Fruit fly (Drosophila melanogaster) whole organism, embryonic: Measurements from ENCODE around the gene CG4328.
A peak's percentile ranks its signal among the peaks of the same experiment; 100 is the strongest.

Source experiments
- Asciz ChIP-seq: fragments of 200-800 bp; sonication (Bioruptor generic); optimal IDR thresholded peaks from 2 replicates; lab custom pipeline; 2017; ENCODE audit warnings: missing biosample characterization, mild to moderate bottlenecking, missing genetic modification characterization, missing genetic modification reagents
- Blimp-1 ChIP-seq: fragments of 200-800 bp; sonication (Bioruptor generic); optimal IDR thresholded peaks from 3 replicates; lab custom pipeline; 2018; ENCODE audit warnings: missing biosample characterization, missing genetic modification characterization, mild to moderate bottlenecking, moderate library complexity, missing genetic modification reagents
- CG14050 ChIP-seq: fragments of 200-800 bp; sonication (Bioruptor generic); IDR thresholded peaks from 3 replicates; pipeline ENCODE4 v1.3.6; 2022; ENCODE audit warnings: missing biosample characterization, missing genetic modification characterization
- CG15073 ChIP-seq: fragments of 200-800 bp; sonication (Bioruptor generic); optimal IDR thresholded peaks from 2 replicates; lab custom pipeline; 2016; ENCODE audit warnings: missing biosample characterization, missing genetic modification characterization
- CG15269 ChIP-seq: fragments of 200-800 bp; sonication (Bioruptor generic); optimal IDR thresholded peaks from 2 replicates; lab custom pipeline; 2018; ENCODE audit warnings: missing biosample characterization, mild to moderate bottlenecking, missing genetic modification characterization, moderate library complexity
- CG1529 ChIP-seq: fragments of 200-800 bp; sonication (Bioruptor generic); optimal IDR thresholded peaks from 3 replicates; lab custom pipeline; 2018; ENCODE audit warnings: missing biosample characterization, missing genetic modification characterization
- CG15514 ChIP-seq: fragments of 200-800 bp; sonication (Bioruptor generic); optimal IDR thresholded peaks from 3 replicates; lab custom pipeline; 2017; ENCODE audit warnings: missing biosample characterization, missing genetic modification characterization, mild to moderate bottlenecking, moderate library complexity, missing genetic modification reagents
- CG17385 ChIP-seq: fragments of 200-800 bp; sonication (Bioruptor generic); optimal IDR thresholded peaks from 3 replicates; lab custom pipeline; 2018; ENCODE audit warnings: missing biosample characterization, mild to moderate bottlenecking, missing genetic modification characterization
- CG17568 ChIP-seq: fragments of 200-800 bp; sonication (Bioruptor generic); optimal IDR thresholded peaks from 2 replicates; lab custom pipeline; 2018; ENCODE audit warnings: missing biosample characterization, mild to moderate bottlenecking, missing genetic modification characterization, moderate library complexity
- CG2129 ChIP-seq: fragments of 200-800 bp; sonication (Bioruptor generic); IDR thresholded peaks from 2 replicates; pipeline ENCODE4 v1.3.6; 2022; ENCODE audit warnings: missing biosample characterization, missing genetic modification characterization; ENCODE audit not compliant: partially characterized antibody
- CG2678 ChIP-seq: fragments of 200-800 bp; sonication (Bioruptor generic); optimal IDR thresholded peaks from 3 replicates; lab custom pipeline; 2019; ENCODE audit warnings: missing biosample characterization, mild to moderate bottlenecking, missing genetic modification characterization, moderate library complexity
- CG30403 ChIP-seq: fragments of 200-800 bp; sonication (Bioruptor generic); optimal IDR thresholded peaks from 3 replicates; lab custom pipeline; 2016; ENCODE audit warnings: missing biosample characterization, missing genetic modification characterization
- CG6689 ChIP-seq: fragments of 200-800 bp; sonication (Bioruptor generic); IDR thresholded peaks from 2 replicates; pipeline ENCODE4 v1.3.6; 2022; ENCODE audit warnings: missing biosample characterization, missing genetic modification characterization
- CG7839 ChIP-seq: fragments of 200-800 bp; sonication (Bioruptor generic); optimal IDR thresholded peaks from 3 replicates; lab custom pipeline; 2018; ENCODE audit warnings: missing biosample characterization, mild to moderate bottlenecking, missing genetic modification characterization, moderate library complexity
- CG8924 ChIP-seq: fragments of 200-800 bp; optimal IDR thresholded peaks from 3 replicates; lab custom pipeline; 2019; ENCODE audit warnings: missing biosample characterization, mild to moderate bottlenecking, missing genetic modification characterization, moderate library complexity
- CG9817 ChIP-seq: fragments of 200-800 bp; sonication (Bioruptor generic); optimal IDR thresholded peaks from 2 replicates; lab custom pipeline; 2018; ENCODE audit warnings: missing biosample characterization, mild to moderate bottlenecking, missing genetic modification characterization, moderate library complexity
- Deaf1 ChIP-seq: fragments of 200-800 bp; optimal IDR thresholded peaks from 3 replicates; lab custom pipeline; 2019; ENCODE audit warnings: missing biosample characterization, mild to moderate bottlenecking, missing genetic modification characterization, moderate library complexity
- E2f1 ChIP-seq: fragments of 200-800 bp; sonication (Bioruptor generic); IDR thresholded peaks from 2 replicates; pipeline ENCODE4 v1.3.6; 2022; ENCODE audit warnings: missing biosample characterization, missing genetic modification characterization
- Gsc ChIP-seq: fragments of 200-800 bp; sonication (Bioruptor generic); IDR thresholded peaks from 2 replicates; pipeline ENCODE4 v1.3.6; 2022; ENCODE audit warnings: missing biosample characterization, missing genetic modification characterization
- HLHmδ ChIP-seq: fragments of 200-800 bp; sonication (Bioruptor generic); optimal IDR thresholded peaks from 2 replicates; lab custom pipeline; 2018; ENCODE audit warnings: missing biosample characterization, mild to moderate bottlenecking, missing genetic modification characterization, moderate library complexity
- Hmr ChIP-seq: fragments of 200-800 bp; sonication (Bioruptor generic); optimal IDR thresholded peaks from 3 replicates; lab custom pipeline; 2017; ENCODE audit warnings: mild to moderate bottlenecking, missing biosample characterization, missing genetic modification reagents, missing genetic modification characterization
- Hsf ChIP-seq: fragments of 200-800 bp; sonication (Bioruptor generic); optimal IDR thresholded peaks from 3 replicates; lab custom pipeline; 2016; ENCODE audit warnings: missing biosample characterization, missing genetic modification characterization
- Med ChIP-seq: fragments of 200-800 bp; sonication (Bioruptor generic); peaks from one replicate; lab custom pipeline; 2016; ENCODE audit warnings: missing biosample characterization, missing genetic modification characterization, mild to moderate bottlenecking, inconsistent platforms, moderate library complexity
- Meics ChIP-seq: fragments of 200-800 bp; sonication (Bioruptor generic); optimal IDR thresholded peaks from 2 replicates; lab custom pipeline; 2017; ENCODE audit warnings: missing biosample characterization, mild to moderate bottlenecking, missing genetic modification characterization
- NfI ChIP-seq: fragments of 200-800 bp; sonication (Bioruptor generic); optimal IDR thresholded peaks from 3 replicates; lab custom pipeline; 2018; ENCODE audit warnings: missing biosample characterization, mild to moderate bottlenecking, missing genetic modification characterization, moderate library complexity
- PHDP ChIP-seq: fragments of 200-800 bp; sonication (Bioruptor generic); optimal IDR thresholded peaks from 3 replicates; lab custom pipeline; 2018; ENCODE audit warnings: missing biosample characterization, mild to moderate bottlenecking, missing genetic modification characterization, moderate library complexity
- Sox102F ChIP-seq: fragments of 200-800 bp; sonication (Bioruptor generic); optimal IDR thresholded peaks from 2 replicates; lab custom pipeline; 2018; ENCODE audit warnings: missing biosample characterization, mild to moderate bottlenecking, missing genetic modification characterization, moderate library complexity
- Spps ChIP-seq: fragments of 200-800 bp; sonication (Bioruptor generic); optimal IDR thresholded peaks from 2 replicates; lab custom pipeline; 2018; ENCODE audit warnings: missing biosample characterization, mild to moderate bottlenecking, missing genetic modification characterization
- Usf ChIP-seq: fragments of 200-800 bp; sonication (Bioruptor generic); optimal IDR thresholded peaks from 2 replicates; lab custom pipeline; 2017; ENCODE audit warnings: missing genotype, missing biosample characterization, missing genetic modification characterization
- bsh ChIP-seq, 2 experiments: fragments of 200-800 bp; sonication (Bioruptor generic); optimal IDR thresholded peaks; 2 replicates each; lab custom pipeline; 2017 to 2018; ENCODE audit warnings: mild to moderate bottlenecking in 2 of 2, missing biosample characterization in 2 of 2, missing genetic modification characterization in 2 of 2, moderate library complexity in 1 of 2
- cwo ChIP-seq: fragments of 200-800 bp; sonication (Bioruptor generic); optimal IDR thresholded peaks from 3 replicates; lab custom pipeline; 2017; ENCODE audit warnings: missing biosample characterization, missing genetic modification characterization, mild to moderate bottlenecking, moderate library complexity, missing genetic modification reagents
- fd96Cb ChIP-seq: fragments of 200-800 bp; sonication (Bioruptor generic); optimal IDR thresholded peaks from 2 replicates; lab custom pipeline; 2018; ENCODE audit warnings: missing biosample characterization, mild to moderate bottlenecking, missing genetic modification characterization, moderate library complexity
- gem ChIP-seq: fragments of 200-800 bp; sonication (Bioruptor generic); optimal IDR thresholded peaks from 2 replicates; lab custom pipeline; 2019; ENCODE audit warnings: missing biosample characterization, mild to moderate bottlenecking, missing genetic modification characterization, moderate library complexity
- hb ChIP-seq: fragments of 200-800 bp; sonication (Bioruptor generic); IDR thresholded peaks from 3 replicates; pipeline ENCODE4 v1.3.6; 2022; ENCODE audit warnings: missing biosample characterization, missing genetic modification characterization; ENCODE audit not compliant: partially characterized antibody
- mam ChIP-seq: fragments of 200-800 bp; sonication (Bioruptor generic); optimal IDR thresholded peaks from 3 replicates; lab custom pipeline; 2016; ENCODE audit warnings: missing biosample characterization, missing genetic modification characterization
- mirr ChIP-seq: fragments of 200-800 bp; sonication (Bioruptor generic); optimal IDR thresholded peaks from 3 replicates; lab custom pipeline; 2018; ENCODE audit warnings: missing biosample characterization, mild to moderate bottlenecking, missing genetic modification characterization
- nerfin-1 ChIP-seq: fragments of 200-800 bp; sonication (Bioruptor generic); optimal IDR thresholded peaks from 3 replicates; lab custom pipeline; 2019; ENCODE audit warnings: missing biosample characterization, mild to moderate bottlenecking, missing genetic modification characterization, moderate library complexity
- scrt ChIP-seq: fragments of 200-800 bp; sonication (Bioruptor generic); optimal IDR thresholded peaks from 2 replicates; lab custom pipeline; 2018; ENCODE audit warnings: missing biosample characterization, mild to moderate bottlenecking, missing genetic modification characterization, moderate library complexity
- sna ChIP-seq: fragments of 200-800 bp; sonication (Bioruptor generic); IDR thresholded peaks from 2 replicates; pipeline ENCODE4 v1.3.6; 2022; ENCODE audit warnings: missing biosample characterization, missing genetic modification characterization; ENCODE audit not compliant: partially characterized antibody
- tap ChIP-seq: fragments of 200-800 bp; optimal IDR thresholded peaks from 3 replicates; lab custom pipeline; 2019; ENCODE audit warnings: missing biosample characterization, mild to moderate bottlenecking, missing genetic modification characterization, moderate library complexity
- unpg ChIP-seq: fragments of 200-800 bp; sonication (Bioruptor generic); optimal IDR thresholded peaks from 3 replicates; lab custom pipeline; 2018; ENCODE audit warnings: missing biosample characterization, mild to moderate bottlenecking, missing genetic modification characterization, moderate library complexity

CG4328 gene

dm6 chr3L:12269867-12270266, 26.1 kb downstream of the CG4328 start (continued):
- TF ChIP-seq gem (tag; lab: Kevin White, UChicago) (peak; percentile 64), NfI (peak; percentile 43), CG17568 (GFP tag; lab: Kevin White, UChicago) (peak; percentile 10), CG8924 (peak; percentile 45), CG2129 (GFP tag; lab: Robert Waterston, UW) (no peak), CG9817 (peak; percentile 26), CG2678 (tag; lab: Kevin White, UChicago) (peak; percentile 80), Blimp-1 (GFP tag; lab: Kevin White, UChicago) (peak; percentile 21), PHDP (peak; percentile 65), Asciz (GFP tag; lab: Kevin White, UChicago) (peak; percentile 9), Deaf1 (tag; lab: Kevin White, UChicago) (peak; percentile 22), Meics (GFP tag; lab: Kevin White, UChicago) (peak; percentile 64), sna (GFP tag; lab: Robert Waterston, UW) (no peak), Hsf (GFP tag; lab: Kevin White, UChicago) (peak; percentile 7), Sox102F (GFP tag; lab: Kevin White, UChicago) (peak; percentile 13), mam (GFP tag; lab: Kevin White, UChicago) (no peak), CG30403 (GFP tag; lab: Kevin White, UChicago) (peak; percentile 44), CG15073 (GFP tag; lab: Kevin White, UChicago) (no peak), CG7839 (tag; lab: Kevin White, UChicago) (peak; percentile 51), fd96Cb (tag; lab: Kevin White, UChicago) (peak; percentile 22), CG1529 (GFP tag; lab: Kevin White, UChicago) (no peak), cwo (GFP tag; lab: Kevin White, UChicago) (peak; percentile 56), E2f1 (GFP tag; lab: Robert Waterston, UW) (0 out of 2 replicates have a peak, but pooled peaks have one; percentile 14), CG6689 (GFP tag; lab: Robert Waterston, UW) (0 out of 2 replicates have a peak, but pooled peaks have one; percentile 25), nerfin-1 (peak; percentile 20), bsh (GFP tag; optimal IDR thresholded peaks at IDR 0.05; lab: Kevin White, UChicago) (peak in 1 of 2 experiments; percentile 23), Gsc (GFP tag; lab: Robert Waterston, UW) (no peak), HLHmδ (GFP tag; lab: Kevin White, UChicago) (no peak), CG15269 (peak; percentile 68), Spps (tag; lab: Kevin White, UChicago) (no peak), CG15514 (peak; percentile 32), CG17385 (GFP tag; lab: Kevin White, UChicago) (peak; percentile 46), mirr (GFP tag; lab: Kevin White, UChicago) (no peak), unpg (GFP tag; lab: Kevin White, UChicago) (peak; percentile 43), hb (no peak), CG14050 (GFP tag; lab: Robert Waterston, UW) (no peak), Usf (GFP tag; lab: Kevin White, UChicago) (no peak), scrt (GFP tag; lab: Kevin White, UChicago) (peak; percentile 1), tap (tag; lab: Kevin White, UChicago) (peak; percentile 37), Med (peak; percentile 13), Hmr (peak; percentile 52)
